Fruit fly (Drosophila melanogaster) whole organism, embryonic: ENCODE measurements around the gene fbl.

Experiments used
- Abd-B ChIP-seq: fragments of 200-800 bp; sonication (Bioruptor generic); optimal IDR thresholded peaks from 2 replicates; lab custom pipeline; 2018; ENCODE audit warnings: missing biosample characterization, mild to moderate bottlenecking, missing genetic modification characterization, moderate library complexity
- Asciz ChIP-seq: fragments of 200-800 bp; sonication (Bioruptor generic); optimal IDR thresholded peaks from 2 replicates; lab custom pipeline; 2017; ENCODE audit warnings: missing biosample characterization, mild to moderate bottlenecking, missing genetic modification characterization, missing genetic modification reagents
- Blimp-1 ChIP-seq: fragments of 200-800 bp; sonication (Bioruptor generic); optimal IDR thresholded peaks from 3 replicates; lab custom pipeline; 2018; ENCODE audit warnings: missing biosample characterization, missing genetic modification characterization, mild to moderate bottlenecking, moderate library complexity, missing genetic modification reagents
- CG10274 ChIP-seq: fragments of 200-800 bp; sonication (Bioruptor generic); optimal IDR thresholded peaks from 3 replicates; lab custom pipeline; 2017; ENCODE audit warnings: missing biosample characterization, mild to moderate bottlenecking, missing genetic modification characterization
- CG10959 ChIP-seq: fragments of 200-800 bp; sonication (Bioruptor generic); IDR thresholded peaks from 2 replicates; pipeline ENCODE4 v1.3.6; 2022; ENCODE audit warnings: missing biosample characterization, missing genetic modification characterization
- CG11247 ChIP-seq: fragments of 200-800 bp; sonication (Bioruptor generic); IDR thresholded peaks from 2 replicates; pipeline ENCODE4 v1.3.6; 2022; ENCODE audit warnings: missing biosample characterization, missing genetic modification characterization
- CG12391 ChIP-seq: fragments of 200-800 bp; sonication (Bioruptor generic); optimal IDR thresholded peaks from 3 replicates; lab custom pipeline; 2018; ENCODE audit warnings: missing biosample characterization, mild to moderate bottlenecking, missing genetic modification characterization, moderate library complexity
- CG12942 ChIP-seq: fragments of 200-800 bp; sonication (Bioruptor generic); optimal IDR thresholded peaks from 3 replicates; lab custom pipeline; 2016; ENCODE audit warnings: missing biosample characterization, missing genetic modification characterization
- CG14014 ChIP-seq: fragments of 200-800 bp; sonication (Bioruptor generic); IDR thresholded peaks from 2 replicates; pipeline ENCODE4 v1.3.6; 2022; ENCODE audit warnings: missing biosample characterization, missing genetic modification characterization
- CG16815 ChIP-seq: fragments of 200-800 bp; sonication (Bioruptor generic); optimal IDR thresholded peaks from 3 replicates; lab custom pipeline; 2017; ENCODE audit warnings: missing biosample characterization, mild to moderate bottlenecking, missing genetic modification characterization
- CG1792 ChIP-seq: fragments of 200-800 bp; sonication (Bioruptor generic); optimal IDR thresholded peaks from 2 replicates; lab custom pipeline; 2016; ENCODE audit warnings: missing biosample characterization, missing genetic modification characterization
- CG2116 ChIP-seq: fragments of 200-800 bp; sonication (Bioruptor generic); optimal IDR thresholded peaks from 3 replicates; lab custom pipeline; 2018; ENCODE audit warnings: missing biosample characterization, mild to moderate bottlenecking, missing genetic modification characterization
- CG3726 ChIP-seq: fragments of 200-800 bp; sonication (Bioruptor generic); IDR thresholded peaks from 3 replicates; pipeline ENCODE4, ENCODE4 v1.3.6; 2022; ENCODE audit warnings: missing biosample characterization, missing genetic modification characterization
- CG3995 ChIP-seq: fragments of 200-800 bp; sonication (Bioruptor generic); optimal IDR thresholded peaks from 3 replicates; lab custom pipeline; 2016; ENCODE audit warnings: missing biosample characterization, missing genetic modification characterization
- CG6765 ChIP-seq: fragments of 200-800 bp; sonication (Bioruptor generic); optimal IDR thresholded peaks from 3 replicates; lab custom pipeline; 2017; ENCODE audit warnings: missing biosample characterization, mild to moderate bottlenecking, missing genetic modification characterization
- CG8359 ChIP-seq: fragments of 200-800 bp; sonication (Bioruptor generic); optimal IDR thresholded peaks from 2 replicates; lab custom pipeline; 2017; ENCODE audit warnings: missing biosample characterization, mild to moderate bottlenecking, missing genetic modification characterization, borderline replicate concordance
- CG9215 ChIP-seq: fragments of 200-800 bp; sonication (Bioruptor generic); IDR thresholded peaks from 2 replicates; pipeline ENCODE4 v1.3.6; 2022; ENCODE audit warnings: missing biosample characterization, missing genetic modification characterization
- Drgx ChIP-seq: fragments of 200-800 bp; sonication (Bioruptor generic); IDR thresholded peaks from 2 replicates; pipeline ENCODE4 v1.3.6; 2022; ENCODE audit warnings: missing biosample characterization, missing genetic modification characterization
- Eip74EF ChIP-seq, 2 experiments: fragments of 200-800 bp in 1 of 2; fragments of >200 bp in 1 of 2; sonication (Bioruptor generic) in 1 of 2; optimal IDR thresholded peaks; 2 replicates each; lab custom pipeline; 2017 to 2019; ENCODE audit warnings: missing biosample characterization in 2 of 2, missing genetic modification characterization in 2 of 2, mild to moderate bottlenecking in 1 of 2, moderate library complexity in 1 of 2
- H15 ChIP-seq: fragments of 200-800 bp; sonication (Bioruptor generic); IDR thresholded peaks from 3 replicates; pipeline ENCODE4 v1.3.6; 2022; ENCODE audit warnings: missing biosample characterization, missing genetic modification characterization
- HmgZ ChIP-seq: fragments of 200-800 bp; sonication (Bioruptor generic); optimal IDR thresholded peaks from 2 replicates; lab custom pipeline; 2018; ENCODE audit warnings: missing biosample characterization, mild to moderate bottlenecking, missing genetic modification characterization
- Hsf ChIP-seq: fragments of 200-800 bp; sonication (Bioruptor generic); optimal IDR thresholded peaks from 3 replicates; lab custom pipeline; 2016; ENCODE audit warnings: missing biosample characterization, missing genetic modification characterization
- MBD-R2 ChIP-seq: fragments of 200-800 bp; sonication (Bioruptor generic); IDR thresholded peaks from 2 replicates; pipeline ENCODE4 v1.3.6; 2022; ENCODE audit warnings: missing biosample characterization, missing genetic modification characterization
- MESR4 ChIP-seq: fragments of 200-800 bp; sonication (Bioruptor generic); optimal IDR thresholded peaks from 2 replicates; lab custom pipeline; 2018; ENCODE audit warnings: missing biosample characterization, mild to moderate bottlenecking, missing genetic modification characterization, moderate library complexity
- Med ChIP-seq: fragments of 200-800 bp; sonication (Bioruptor generic); peaks from one replicate; lab custom pipeline; 2016; ENCODE audit warnings: missing biosample characterization, missing genetic modification characterization, mild to moderate bottlenecking, inconsistent platforms, moderate library complexity
- NK7.1 ChIP-seq: fragments of 200-800 bp; sonication (Bioruptor generic); optimal IDR thresholded peaks from 3 replicates; lab custom pipeline; 2016; ENCODE audit warnings: missing biosample characterization, missing genetic modification characterization
- Optix ChIP-seq: fragments of 200-800 bp; sonication (Bioruptor generic); IDR thresholded peaks from 3 replicates; pipeline ENCODE4 v1.3.6; 2022; ENCODE audit warnings: missing biosample characterization, missing genetic modification characterization
- Spps ChIP-seq: fragments of 200-800 bp; sonication (Bioruptor generic); optimal IDR thresholded peaks from 2 replicates; lab custom pipeline; 2018; ENCODE audit warnings: missing biosample characterization, mild to moderate bottlenecking, missing genetic modification characterization
- Usf ChIP-seq: fragments of 200-800 bp; sonication (Bioruptor generic); optimal IDR thresholded peaks from 2 replicates; lab custom pipeline; 2017; ENCODE audit warnings: missing genotype, missing biosample characterization, missing genetic modification characterization
- Xbp1 ChIP-seq: fragments of 200-800 bp; sonication (Bioruptor generic); optimal IDR thresholded peaks from 3 replicates; lab custom pipeline; 2016; ENCODE audit warnings: missing biosample characterization, mild to moderate bottlenecking, missing genetic modification characterization
- az2 ChIP-seq: fragments of 200-800 bp; sonication (Bioruptor generic); optimal IDR thresholded peaks from 3 replicates; lab custom pipeline; 2016; ENCODE audit warnings: missing biosample characterization, missing genetic modification characterization
- cg ChIP-seq: fragments of 200-800 bp; sonication (Bioruptor generic); optimal IDR thresholded peaks from 3 replicates; lab custom pipeline; 2019; ENCODE audit warnings: missing biosample characterization, mild to moderate bottlenecking, missing genetic modification characterization, moderate library complexity
- crc ChIP-seq: fragments of 200-800 bp; sonication (Bioruptor generic); optimal IDR thresholded peaks from 2 replicates; lab custom pipeline; 2016; ENCODE audit warnings: missing biosample characterization, missing genetic modification characterization
- disco-r ChIP-seq: fragments of 200-800 bp; sonication (Bioruptor generic); optimal IDR thresholded peaks from 2 replicates; lab custom pipeline; 2016; ENCODE audit warnings: missing biosample characterization, missing genetic modification characterization
- ftz-f1 ChIP-seq: fragments of 200-800 bp; sonication (Bioruptor generic); optimal IDR thresholded peaks from 2 replicates; lab custom pipeline; 2016; ENCODE audit warnings: missing biosample characterization, missing genetic modification characterization
- gfzf ChIP-seq: fragments of 200-800 bp; sonication (Bioruptor generic); optimal IDR thresholded peaks from 2 replicates; lab custom pipeline; 2016; ENCODE audit warnings: missing biosample characterization, mild to moderate bottlenecking, missing genetic modification characterization, moderate library complexity
- gsb-n ChIP-seq: fragments of 200-800 bp; sonication (Bioruptor generic); optimal IDR thresholded peaks from 3 replicates; lab custom pipeline; 2018; ENCODE audit warnings: missing biosample characterization, mild to moderate bottlenecking, missing genetic modification characterization
- kay ChIP-seq: fragments of 200-800 bp; sonication (Bioruptor generic); optimal IDR thresholded peaks from 2 replicates; lab custom pipeline; 2016; ENCODE audit warnings: missing biosample characterization, missing genetic modification characterization
- lbe ChIP-seq: fragments of 200-800 bp; sonication (Bioruptor generic); optimal IDR thresholded peaks from 2 replicates; lab custom pipeline; 2016; ENCODE audit warnings: missing biosample characterization, mild to moderate bottlenecking, missing genetic modification characterization
- lilli ChIP-seq: fragments of 200-800 bp; sonication (Bioruptor generic); optimal IDR thresholded peaks from 3 replicates; lab custom pipeline; 2016; ENCODE audit warnings: missing biosample characterization, missing genetic modification characterization
- onecut ChIP-seq: fragments of 200-800 bp; sonication (Bioruptor generic); IDR thresholded peaks from 2 replicates; pipeline ENCODE4 v1.3.6; 2022; ENCODE audit warnings: missing biosample characterization, missing genetic modification characterization
- pho ChIP-seq: fragments of 200-800 bp; sonication (Bioruptor generic); optimal IDR thresholded peaks from 2 replicates; lab custom pipeline; 2016; ENCODE audit warnings: missing biosample characterization, missing genetic modification characterization
- rib ChIP-seq: fragments of 200-800 bp; sonication (Bioruptor generic); IDR thresholded peaks from 2 replicates; pipeline ENCODE4 v1.3.6; 2022; ENCODE audit warnings: missing biosample characterization, missing genetic modification characterization
- slbo ChIP-seq: fragments of 200-800 bp; sonication (Bioruptor generic); IDR thresholded peaks from 2 replicates; pipeline ENCODE4 v1.3.6; 2022; ENCODE audit warnings: missing biosample characterization, missing genetic modification characterization
- sna ChIP-seq: fragments of 200-800 bp; sonication (Bioruptor generic); IDR thresholded peaks from 2 replicates; pipeline ENCODE4 v1.3.6; 2022; ENCODE audit warnings: missing biosample characterization, missing genetic modification characterization; ENCODE audit not compliant: partially characterized antibody
- twi ChIP-seq: fragments of 200-800 bp; optimal IDR thresholded peaks from 2 replicates; lab custom pipeline; 2019; ENCODE audit warnings: missing biosample characterization, mild to moderate bottlenecking, missing genetic modification characterization, moderate library complexity
- tx ChIP-seq: fragments of 200-800 bp; sonication (Bioruptor generic); optimal IDR thresholded peaks from 2 replicates; lab custom pipeline; 2016; ENCODE audit warnings: missing biosample characterization, missing genetic modification characterization
- zfh2 ChIP-seq: fragments of 200-800 bp; sonication (Bioruptor generic); optimal IDR thresholded peaks from 2 replicates; lab custom pipeline; 2016; ENCODE audit warnings: missing biosample characterization, missing genetic modification characterization

fbl gene

dm6 chr3L:20375467-20375866, 8.8 kb upstream of the fbl start:
- TF ChIP-seq H15 (GFP tag; lab: Robert Waterston, UW): no peak
- TF ChIP-seq slbo (GFP tag; lab: Robert Waterston, UW): no peak
- peak; percentile 48 for TF ChIP-seq MESR4
- peak; percentile 97 for TF ChIP-seq onecut
- 0 out of 2 replicates have a peak, but pooled peaks have one; percentile 40 for TF ChIP-seq MBD-R2

dm6 chr3L:20375878-20376563, 8.2 kb upstream of the fbl start, which contains the start of the genes Ide and RhoBTB:
TSS of gene Ide (minus strand) at chr3L:20375896.
TSS of gene RhoBTB (plus strand) at chr3L:20376242.
- peak; percentile 50 for TF ChIP-seq NK7.1 (GFP tag; lab: Kevin White, UChicago)
- TF ChIP-seq Eip74EF (GFP tag; optimal IDR thresholded peaks at IDR 0.05; lab: Kevin White, UChicago): no peak
- peak; percentile 84 for TF ChIP-seq CG12391
- TF ChIP-seq gfzf (GFP tag; lab: Kevin White, UChicago): peak; percentile 19
- no peak for TF ChIP-seq CG3726 (GFP tag; lab: Robert Waterston, UW)
- TF ChIP-seq Usf (GFP tag; lab: Kevin White, UChicago): peak; percentile 76
- TF ChIP-seq zfh2 (GFP tag; lab: Kevin White, UChicago): peak; percentile 95
- TF ChIP-seq CG16815 (GFP tag; lab: Kevin White, UChicago): peak; percentile 83
- peak; percentile 69 for TF ChIP-seq CG11247 (GFP tag; lab: Robert Waterston, UW)
- peak; percentile 50; the same call in 1 of the 2 replicates for TF ChIP-seq Drgx (GFP tag; lab: Robert Waterston, UW)
- TF ChIP-seq Abd-B: peak; percentile 96
- TF ChIP-seq HmgZ (tag; lab: Kevin White, UChicago): peak; percentile 72
- TF ChIP-seq H15 (GFP tag; lab: Robert Waterston, UW): no peak; the same call in 2 of the 3 replicates
- peak; percentile 31 for TF ChIP-seq CG8359
- TF ChIP-seq CG3995 (GFP tag; lab: Kevin White, UChicago): peak; percentile 99
- TF ChIP-seq CG2116 (GFP tag; lab: Kevin White, UChicago): peak; percentile 79
- TF ChIP-seq twi (tag; lab: Kevin White, UChicago): peak; percentile 81
- peak; percentile 80 for TF ChIP-seq CG12942 (GFP tag; lab: Kevin White, UChicago)
- peak; percentile 88 for TF ChIP-seq Xbp1 (GFP tag; lab: Kevin White, UChicago)
- TF ChIP-seq disco-r: peak; percentile 51
- TF ChIP-seq CG6765 (GFP tag; lab: Kevin White, UChicago): no peak
- peak; percentile 80 for TF ChIP-seq az2 (GFP tag; lab: Kevin White, UChicago)
- TF ChIP-seq CG1792 (GFP tag; lab: Kevin White, UChicago): peak; percentile 73
- peak; percentile 73 for TF ChIP-seq kay (GFP tag; lab: Kevin White, UChicago)
- no peak for TF ChIP-seq Spps
- TF ChIP-seq CG9215 (GFP tag; lab: Robert Waterston, UW): peak; percentile 91
- TF ChIP-seq lbe (GFP tag; lab: Kevin White, UChicago): peak; percentile 37
- TF ChIP-seq CG14014 (GFP tag; lab: Robert Waterston, UW): peak; percentile 67; the same call in 1 of the 2 replicates
- no peak for TF ChIP-seq Optix (GFP tag; lab: Robert Waterston, UW)
- TF ChIP-seq pho (GFP tag; lab: Kevin White, UChicago): peak; percentile 92
- TF ChIP-seq rib (GFP tag; lab: Robert Waterston, UW): peak; percentile 32; the same call in 1 of the 2 replicates
- no peak for TF ChIP-seq Asciz
- TF ChIP-seq Blimp-1 (GFP tag; lab: Kevin White, UChicago): no peak
- TF ChIP-seq crc (GFP tag; lab: Kevin White, UChicago): peak; percentile 67
- TF ChIP-seq gsb-n (tag; lab: Kevin White, UChicago): no peak
- TF ChIP-seq ftz-f1 (GFP tag; lab: Kevin White, UChicago): peak; percentile 28
- TF ChIP-seq tx (GFP tag; lab: Kevin White, UChicago): peak; percentile 79
- no peak for TF ChIP-seq CG10959 (GFP tag; lab: Robert Waterston, UW)
- TF ChIP-seq CG10274 (GFP tag; lab: Kevin White, UChicago): peak; percentile 38
- peak; percentile 84 for TF ChIP-seq Hsf (GFP tag; lab: Kevin White, UChicago)
- peak; percentile 24 for TF ChIP-seq cg
- TF ChIP-seq lilli (GFP tag; lab: Kevin White, UChicago): peak; percentile 90
- peak; percentile 94 for TF ChIP-seq Med (GFP tag; lab: Kevin White, UChicago)
- no peak for TF ChIP-seq sna
